Fruit fly (Drosophila melanogaster) whole organism, larva: Measurements from ENCODE around the gene mrt.

Source experiments
- noc ChIP-seq: fragments of 200-800 bp; sonication (Bioruptor generic); optimal IDR thresholded peaks from 3 replicates; lab custom pipeline; 2019; ENCODE audit warnings: missing biosample characterization, mild to moderate bottlenecking, missing genetic modification characterization, moderate library complexity

mrt gene

dm6 chr3R:27282286-27282685 is at the start of gene mrt:
Gene mrt, minus strand, starts transcription at chr3R:27282661.
- TF ChIP-seq noc: peak; percentile 63

- TF ChIP-seq noc: no peak
These were observed 48.3 kb upstream of the mrt start, which contains the start of gene CG3330 for dm6 chr3R:27330782-27331181. Gene CG3330, minus strand, starts transcription at chr3R:27330882.

dm6 chr3R:27322225-27322624 is 39.8 kb upstream of the mrt start, which contains the start of gene CG3339:
Gene CG3339, minus strand, starts transcription at chr3R:27322325.
- TF ChIP-seq noc: no peak

dm6 chr3R:27294113-27294512 is 11.7 kb upstream of the mrt start:
- TF ChIP-seq noc: no peak

dm6 chr3R:27293065-27293464 is 10.6 kb upstream of the mrt start:
- TF ChIP-seq noc: no peak

dm6 chr3R:27292159-27292880 is 9.9 kb upstream of the mrt start, which contains the start of gene CG3348:
Gene CG3348, minus strand, starts transcription at chr3R:27292209.
- peak; percentile 99 for TF ChIP-seq noc

dm6 chr3R:27289638-27290037 is 7.2 kb upstream of the mrt start:
- peak; percentile 88 for TF ChIP-seq noc

- TF ChIP-seq noc: peak; percentile 73
These were observed 6.0 kb upstream of the mrt start, which contains the start of the genes bigmax and Hmu for dm6 chr3R:27288202-27289135. Gene bigmax, minus strand, starts transcription at chr3R:27288526. Gene Hmu, plus strand, starts transcription at chr3R:27288769.

dm6 chr3R:27283645-27284044 is 1.2 kb upstream of the mrt start, which contains the start of gene CG3368:
Gene CG3368, plus strand, starts transcription at chr3R:27283780.
- TF ChIP-seq noc: no peak

dm6 chr3R:27281811-27282131 is 690 bp downstream of the mrt start:
- no peak for TF ChIP-seq noc

- peak; percentile 92 for TF ChIP-seq noc
These were observed 1.2 kb downstream of the mrt start for dm6 chr3R:27281022-27281810.

dm6 chr3R:27279478-27279877 is 3.0 kb downstream of the mrt start:
- TF ChIP-seq noc: no peak

dm6 chr3R:27274533-27275447 is 7.7 kb downstream of the mrt start, which contains the start of gene CG5938:
Gene CG5938, plus strand, starts transcription at chr3R:27274794.
- peak; percentile 24 for TF ChIP-seq noc

- TF ChIP-seq noc: peak; percentile 14
These were observed 9.1 kb downstream of the mrt start, which contains the start of gene CG5934 for dm6 chr3R:27273118-27274062. Gene CG5934, plus strand, starts transcription at chr3R:27273705.
